Worm (Caenorhabditis elegans) whole organism, midembryonic: ENCODE results near the gene clh-4.
A peak's percentile ranks its signal among the peaks of the same experiment; 100 is the strongest.

Experiments
- T22C8.4 ChIP-seq: fragments of 200-800 bp; sonication (Bioruptor generic); IDR thresholded peaks from 2 replicates; pipeline ENCODE4 v1.3.6; 2022; ENCODE audit warnings: missing genetic modification characterization, missing compliant biosample characterization
- ref-1 ChIP-seq: fragments of 200-800 bp; sonication (Bioruptor generic); conservative IDR thresholded peaks from 2 replicates; pipeline ENCODE4 v1.3.6; 2022; ENCODE audit warnings: missing genetic modification reagents, missing genetic modification characterization, missing compliant biosample characterization
- ztf-23 ChIP-seq: fragments of 200-800 bp; sonication (Bioruptor generic); IDR thresholded peaks from 2 replicates; pipeline ENCODE4 v1.3.6; 2022; ENCODE audit warnings: missing genetic modification reagents, missing genetic modification characterization, missing compliant biosample characterization

DNA sequence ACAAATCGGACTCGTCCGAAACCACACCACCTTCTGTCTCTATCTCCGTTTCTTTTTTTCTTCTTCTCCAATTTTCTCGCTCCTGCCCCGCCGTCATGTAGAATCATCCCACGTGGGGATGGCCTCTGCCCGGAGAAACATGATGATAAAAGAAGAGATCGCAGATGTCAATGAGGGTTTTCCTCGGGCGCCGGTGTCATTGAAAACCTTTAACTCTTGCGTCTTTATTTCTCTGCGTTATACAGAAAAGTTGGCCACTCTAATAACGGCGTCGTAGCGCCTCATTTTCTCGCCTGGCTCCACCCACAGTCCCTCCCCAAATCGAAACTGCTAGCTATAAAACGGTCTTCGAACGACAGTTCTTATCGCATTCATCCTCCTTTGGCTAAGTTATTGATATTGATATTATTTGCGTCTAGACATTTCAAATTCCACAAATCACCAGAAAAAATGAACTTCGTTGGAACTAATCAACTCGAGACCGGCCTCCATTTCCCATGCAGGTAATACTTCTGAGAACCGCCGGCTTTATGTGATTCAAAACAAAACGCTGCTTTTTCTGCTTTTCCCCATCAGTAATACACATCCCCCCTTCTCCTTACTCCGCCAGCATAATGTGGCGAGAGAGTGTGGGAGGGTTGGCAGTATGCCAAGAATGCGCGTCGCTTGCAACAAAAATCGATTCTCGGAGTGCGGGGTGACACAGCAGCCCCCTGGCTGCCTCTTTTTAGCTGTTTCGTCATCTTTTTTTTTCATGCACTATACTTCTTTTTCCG, 44.9 kb upstream of the clh-4 start:
- TF ChIP-seq ztf-23 = no peak
- peak; percentile 92 for TF ChIP-seq T22C8.4 (GFP tag; lab: Robert Waterston, UW)
- TF ChIP-seq ref-1 (GFP tag; lab: Robert Waterston, UW) = no peak
